Fruit fly (Drosophila melanogaster) whole organism: ENCODE data around the gene Ir94a.

Source experiments
- CG8478 ChIP-seq: fragments of >200 bp; optimal IDR thresholded peaks from 2 replicates; lab custom pipeline; 2018; ENCODE audit warnings: inconsistent platforms
- pan ChIP-seq: fragments of >200 bp; optimal IDR thresholded peaks from 2 replicates; lab custom pipeline; 2017
- psq ChIP-seq: fragments of >200 bp; optimal IDR thresholded peaks from 2 replicates; lab custom pipeline; 2017

DNA sequence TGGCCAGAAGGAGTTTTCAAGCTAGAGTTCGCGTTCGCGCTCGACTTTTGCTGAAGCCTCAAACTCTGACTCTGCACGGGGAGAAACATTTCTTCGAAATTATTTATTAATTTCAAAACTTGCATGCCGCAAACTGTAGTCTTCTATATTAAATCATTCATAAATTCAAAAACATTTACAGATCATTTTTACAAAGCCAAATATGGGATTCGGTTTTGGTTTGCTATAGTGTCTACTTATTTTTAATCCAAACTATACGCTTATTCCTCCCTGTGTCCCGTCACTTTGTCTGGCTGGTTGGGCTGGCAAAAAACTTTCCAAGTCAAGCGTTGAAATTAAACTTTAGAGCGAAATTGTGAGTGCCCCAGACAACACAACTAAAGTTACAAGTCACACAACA lies 35.0 kb downstream of the Ir94a start:
- TF ChIP-seq CG8478 (no peak), psq (lab: Kevin White, UChicago) (no peak), pan (lab: Kevin White, UChicago) (no peak)
